Fruit fly (Drosophila melanogaster) whole organism: ENCODE data around the gene deltaCOP.

Experiments
- CG8478 ChIP-seq: fragments of >200 bp; optimal IDR thresholded peaks from 2 replicates; lab custom pipeline; 2018; ENCODE audit warnings: inconsistent platforms
- EcR ChIP-seq, 2 experiments: fragments of >200 bp; optimal IDR thresholded peaks; 2 replicates each; lab custom pipeline; 2017; ENCODE audit warnings: missing biosample characterization in 2 of 2, missing genetic modification characterization in 2 of 2, missing genetic modification reagents in 2 of 2
- pan ChIP-seq: fragments of >200 bp; optimal IDR thresholded peaks from 2 replicates; lab custom pipeline; 2017
- psq ChIP-seq: fragments of >200 bp; optimal IDR thresholded peaks from 2 replicates; lab custom pipeline; 2017

DNA sequence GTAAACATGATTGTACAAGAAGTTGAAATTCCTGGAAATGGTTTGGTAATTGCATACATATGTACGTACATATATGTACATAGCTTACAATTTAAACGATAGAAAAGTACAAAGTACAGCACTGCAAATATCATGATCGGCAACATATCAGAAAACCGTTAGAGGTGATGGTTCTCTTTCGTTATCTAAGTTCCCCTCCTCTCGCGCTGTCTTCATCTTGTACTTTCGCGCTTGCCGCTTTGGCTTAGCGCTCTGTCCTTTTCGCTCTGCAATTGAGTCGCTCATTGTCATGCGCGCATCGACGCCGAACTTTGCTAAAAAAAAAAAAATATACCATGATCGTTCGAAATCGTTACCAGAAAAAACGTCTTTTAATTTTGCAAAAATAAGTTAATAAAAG is 42.4 kb upstream of the deltaCOP start:
- TF ChIP-seq EcR (GFP tag; optimal IDR thresholded peaks at IDR 0.05; lab: Kevin White, UChicago): no peak
- TF ChIP-seq psq: no peak
- no peak for TF ChIP-seq pan (lab: Kevin White, UChicago)
- no peak for TF ChIP-seq CG8478 (lab: Kevin White, UChicago)
